Fruit fly (Drosophila melanogaster): ENCODE measurements around the gene LysRS.

DNA sequence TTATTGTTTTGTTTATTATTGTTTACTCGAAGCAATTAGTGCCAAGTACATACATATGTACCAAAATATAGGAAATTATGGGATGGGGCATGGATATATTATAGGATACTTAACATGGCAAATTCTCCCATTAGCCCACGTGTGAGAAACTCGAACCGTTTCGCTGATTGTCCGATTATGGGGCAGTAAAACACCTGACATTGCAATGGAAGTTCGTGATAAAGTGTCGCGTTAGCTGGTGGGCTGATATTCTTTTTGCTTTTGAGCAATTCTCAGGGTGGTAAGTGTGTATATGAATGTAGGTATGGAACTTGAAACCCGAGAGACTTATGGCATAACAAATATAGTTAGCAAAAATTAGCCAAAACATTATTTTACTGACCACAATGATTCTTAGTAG is 30.7 kb downstream of the LysRS start:
- TF ChIP-seq Pif1B (GFP tag; optimal IDR thresholded peaks at IDR 0.05) (no peak), Ets98B (GFP tag; IDR thresholded peaks at IDR 0.05) (no peak), CG15710 (tag; optimal IDR thresholded peaks at IDR 0.05) (no peak), D1 (tag; optimal IDR thresholded peaks at IDR 0.05) (no peak), CG9948 (tag; optimal IDR thresholded peaks at IDR 0.05) (no peak), CG4496 (GFP tag; IDR thresholded peaks at IDR 0.05) (no peak), CG32121 (GFP tag; IDR thresholded peaks at IDR 0.05) (no peak), CG8159 (tag; optimal IDR thresholded peaks at IDR 0.05) (no peak), CG12605 (GFP tag; IDR thresholded peaks at IDR 0.05) (no peak)
